Fruit fly (Drosophila melanogaster) whole organism, embryonic: Measurements from ENCODE around the gene Acp98AB.

Experiments
- Atf6 ChIP-seq: fragments of 200-800 bp; sonication (Bioruptor generic); IDR thresholded peaks from 2 replicates; pipeline ENCODE4 v1.3.6; 2022; ENCODE audit warnings: missing biosample characterization, missing genetic modification characterization
- Awh ChIP-seq: fragments of 200-800 bp; sonication (Bioruptor generic); IDR thresholded peaks from 2 replicates; pipeline ENCODE4, ENCODE4 v1.3.6; 2022; ENCODE audit warnings: missing biosample characterization, missing genetic modification characterization
- CG10321 ChIP-seq: fragments of 200-800 bp; sonication (Bioruptor generic); IDR thresholded peaks from 2 replicates; pipeline ENCODE4 v1.3.6; 2022; ENCODE audit warnings: missing biosample characterization, missing genetic modification characterization
- CG11504 ChIP-seq: fragments of 200-800 bp; sonication (Bioruptor generic); optimal IDR thresholded peaks from 3 replicates; lab custom pipeline; 2019; ENCODE audit warnings: missing biosample characterization, mild to moderate bottlenecking, missing genetic modification characterization, moderate library complexity
- CG14050 ChIP-seq: fragments of 200-800 bp; sonication (Bioruptor generic); IDR thresholded peaks from 3 replicates; pipeline ENCODE4 v1.3.6; 2022; ENCODE audit warnings: missing biosample characterization, missing genetic modification characterization
- CG15514 ChIP-seq: fragments of 200-800 bp; sonication (Bioruptor generic); optimal IDR thresholded peaks from 3 replicates; lab custom pipeline; 2017; ENCODE audit warnings: missing biosample characterization, missing genetic modification characterization, mild to moderate bottlenecking, moderate library complexity, missing genetic modification reagents
- CG16863 ChIP-seq: fragments of 200-800 bp; sonication (Bioruptor generic); optimal IDR thresholded peaks from 3 replicates; lab custom pipeline; 2016; ENCODE audit warnings: missing biosample characterization, missing genetic modification characterization
- CG17328 ChIP-seq: fragments of 200-800 bp; sonication (Bioruptor generic); IDR thresholded peaks from 2 replicates; pipeline ENCODE4 v1.3.6; 2022; ENCODE audit warnings: missing biosample characterization, missing genetic modification characterization
- CG17802 ChIP-seq: fragments of 200-800 bp; sonication (Bioruptor generic); optimal IDR thresholded peaks from 2 replicates; lab custom pipeline; 2018; ENCODE audit warnings: missing biosample characterization, mild to moderate bottlenecking, missing genetic modification characterization, moderate library complexity
- CG18476 ChIP-seq: fragments of 200-800 bp; sonication (Bioruptor generic); optimal IDR thresholded peaks from 2 replicates; lab custom pipeline; 2016; ENCODE audit warnings: missing biosample characterization, mild to moderate bottlenecking, missing genetic modification characterization
- CG2678 ChIP-seq: fragments of 200-800 bp; sonication (Bioruptor generic); optimal IDR thresholded peaks from 3 replicates; lab custom pipeline; 2019; ENCODE audit warnings: missing biosample characterization, mild to moderate bottlenecking, missing genetic modification characterization, moderate library complexity
- CG30020 ChIP-seq: fragments of 200-800 bp; optimal IDR thresholded peaks from 2 replicates; lab custom pipeline; 2019; ENCODE audit warnings: missing biosample characterization, mild to moderate bottlenecking, missing genetic modification characterization, moderate library complexity
- CG31224 ChIP-seq: fragments of 200-800 bp; sonication (Bioruptor generic); IDR thresholded peaks from 2 replicates; pipeline ENCODE4 v1.3.6; 2022; ENCODE audit warnings: missing biosample characterization, missing genetic modification characterization
- CG33213 ChIP-seq: fragments of 200-800 bp; sonication (Bioruptor generic); optimal IDR thresholded peaks from 3 replicates; lab custom pipeline; 2016; ENCODE audit warnings: missing biosample characterization, missing genetic modification characterization
- CG34224 ChIP-seq: fragments of 200-800 bp; sonication (Bioruptor generic); IDR thresholded peaks from 3 replicates; pipeline ENCODE4 v1.3.6; 2022; ENCODE audit warnings: missing biosample characterization, missing genetic modification characterization; ENCODE audit not compliant: partially characterized antibody
- CG4424 ChIP-seq: fragments of 200-800 bp; sonication (Bioruptor generic); optimal IDR thresholded peaks from 3 replicates; lab custom pipeline; 2016; ENCODE audit warnings: missing biosample characterization, missing genetic modification characterization
- CG4730 ChIP-seq: fragments of 200-800 bp; sonication (Bioruptor generic); IDR thresholded peaks from 2 replicates; pipeline ENCODE4 v1.3.6; 2022; ENCODE audit warnings: missing biosample characterization, missing genetic modification characterization
- CG7963 ChIP-seq: fragments of 200-800 bp; sonication (Bioruptor generic); IDR thresholded peaks from 3 replicates; pipeline ENCODE4 v1.3.6; 2022; ENCODE audit warnings: missing biosample characterization, missing genetic modification characterization; ENCODE audit not compliant: partially characterized antibody
- CG8089 ChIP-seq: fragments of 200-800 bp; sonication (Bioruptor generic); optimal IDR thresholded peaks from 3 replicates; lab custom pipeline; 2016; ENCODE audit warnings: missing biosample characterization, missing genetic modification characterization
- CG8281 ChIP-seq: fragments of 200-800 bp; sonication (Bioruptor generic); optimal IDR thresholded peaks from 2 replicates; lab custom pipeline; 2018; ENCODE audit warnings: missing biosample characterization, mild to moderate bottlenecking, missing genetic modification characterization, moderate library complexity
- CG9215 ChIP-seq: fragments of 200-800 bp; sonication (Bioruptor generic); IDR thresholded peaks from 2 replicates; pipeline ENCODE4 v1.3.6; 2022; ENCODE audit warnings: missing biosample characterization, missing genetic modification characterization
- CG9817 ChIP-seq: fragments of 200-800 bp; sonication (Bioruptor generic); optimal IDR thresholded peaks from 2 replicates; lab custom pipeline; 2018; ENCODE audit warnings: missing biosample characterization, mild to moderate bottlenecking, missing genetic modification characterization, moderate library complexity
- Dref ChIP-seq: fragments of 200-800 bp; sonication (Bioruptor generic); IDR thresholded peaks from 2 replicates; pipeline ENCODE4 v1.3.6; 2022; ENCODE audit warnings: missing biosample characterization, missing genetic modification characterization
- Eip74EF ChIP-seq, 2 experiments: fragments of 200-800 bp in 1 of 2; fragments of >200 bp in 1 of 2; sonication (Bioruptor generic) in 1 of 2; optimal IDR thresholded peaks; 2 replicates each; lab custom pipeline; 2017 to 2019; ENCODE audit warnings: missing biosample characterization in 2 of 2, missing genetic modification characterization in 2 of 2, mild to moderate bottlenecking in 1 of 2, moderate library complexity in 1 of 2
- Ets65A ChIP-seq: fragments of 200-800 bp; sonication (Bioruptor generic); peaks from one replicate; lab custom pipeline; 2016; ENCODE audit warnings: missing biosample characterization, missing genetic modification characterization
- GATAe ChIP-seq: fragments of 200-800 bp; sonication (Bioruptor generic); conservative IDR thresholded peaks from 2 replicates; pipeline ENCODE4 v1.3.6; 2022; ENCODE audit warnings: missing biosample characterization, missing genetic modification characterization
- HLH3B ChIP-seq: fragments of 200-800 bp; sonication (Bioruptor generic); IDR thresholded peaks from 2 replicates; pipeline ENCODE4 v1.3.6; 2022; ENCODE audit warnings: missing biosample characterization, missing genetic modification characterization
- HLH54F ChIP-seq: fragments of 200-800 bp; sonication (Bioruptor generic); optimal IDR thresholded peaks from 3 replicates; lab custom pipeline; 2016; ENCODE audit warnings: missing biosample characterization, missing genetic modification characterization
- Max ChIP-seq: fragments of 200-800 bp; sonication (Bioruptor generic); optimal IDR thresholded peaks from 2 replicates; lab custom pipeline; 2016; ENCODE audit warnings: missing biosample characterization, mild to moderate bottlenecking, missing genetic modification characterization
- Nf-YC ChIP-seq: fragments of 200-800 bp; optimal IDR thresholded peaks from 3 replicates; lab custom pipeline; 2019; ENCODE audit warnings: missing biosample characterization, mild to moderate bottlenecking, missing genetic modification characterization, moderate library complexity
- NfI ChIP-seq: fragments of 200-800 bp; sonication (Bioruptor generic); optimal IDR thresholded peaks from 3 replicates; lab custom pipeline; 2018; ENCODE audit warnings: missing biosample characterization, mild to moderate bottlenecking, missing genetic modification characterization, moderate library complexity
- Oli ChIP-seq: fragments of 200-800 bp; sonication (Bioruptor generic); optimal IDR thresholded peaks from 2 replicates; lab custom pipeline; 2018; ENCODE audit warnings: missing biosample characterization, mild to moderate bottlenecking, missing genetic modification characterization, moderate library complexity
- Sox102F ChIP-seq: fragments of 200-800 bp; sonication (Bioruptor generic); optimal IDR thresholded peaks from 2 replicates; lab custom pipeline; 2018; ENCODE audit warnings: missing biosample characterization, mild to moderate bottlenecking, missing genetic modification characterization, moderate library complexity
- Spps ChIP-seq: fragments of 200-800 bp; sonication (Bioruptor generic); optimal IDR thresholded peaks from 2 replicates; lab custom pipeline; 2018; ENCODE audit warnings: missing biosample characterization, mild to moderate bottlenecking, missing genetic modification characterization
- Sry-β ChIP-seq: fragments of 200-800 bp; sonication (Bioruptor generic); optimal IDR thresholded peaks from 2 replicates; lab custom pipeline; 2018; ENCODE audit warnings: missing biosample characterization, mild to moderate bottlenecking, missing genetic modification characterization, moderate library complexity
- cad ChIP-seq: fragments of >200 bp; optimal IDR thresholded peaks from 2 replicates; lab custom pipeline; 2017; ENCODE audit warnings: missing biosample characterization, missing genetic modification characterization
- chm ChIP-seq: fragments of 200-800 bp; sonication (Bioruptor generic); IDR thresholded peaks from 2 replicates; pipeline ENCODE4 v1.3.6; 2022; ENCODE audit warnings: missing biosample characterization, missing genetic modification characterization
- esg ChIP-seq: fragments of 200-800 bp; sonication (Bioruptor generic); conservative IDR thresholded peaks from 2 replicates; pipeline ENCODE4 v1.3.6; 2022; ENCODE audit warnings: missing biosample characterization, missing genetic modification characterization
- gcm2 ChIP-seq: fragments of 200-800 bp; sonication (Bioruptor generic); optimal IDR thresholded peaks from 2 replicates; lab custom pipeline; 2016; ENCODE audit warnings: missing biosample characterization, missing genetic modification characterization
- gt ChIP-seq: fragments of 200-800 bp; sonication (Bioruptor generic); IDR thresholded peaks from 2 replicates; pipeline ENCODE4 v1.3.6; 2022; ENCODE audit warnings: missing biosample characterization, missing genetic modification characterization
- lmd ChIP-seq: fragments of 200-800 bp; sonication (Bioruptor generic); IDR thresholded peaks from 2 replicates; pipeline ENCODE4 v1.3.6; 2022; ENCODE audit warnings: missing biosample characterization, missing genetic modification characterization
- pho ChIP-seq: fragments of 200-800 bp; sonication (Bioruptor generic); optimal IDR thresholded peaks from 2 replicates; lab custom pipeline; 2016; ENCODE audit warnings: missing biosample characterization, missing genetic modification characterization
- pum ChIP-seq: fragments of 200-800 bp; sonication (Bioruptor generic); optimal IDR thresholded peaks from 2 replicates; lab custom pipeline; 2016; ENCODE audit warnings: missing biosample characterization, missing genetic modification characterization
- sc ChIP-seq, 3 experiments: fragments of >200 bp in 2 of 3; fragments of 200-800 bp in 1 of 3; sonication (Bioruptor generic) in 1 of 3; optimal IDR thresholded peaks; 2 replicates in 2 of 3; 3 replicates in 1 of 3; lab custom pipeline; 2017; ENCODE audit warnings: mild to moderate bottlenecking in 1 of 3, missing biosample characterization in 1 of 3, missing genetic modification characterization in 1 of 3, missing genetic modification reagents in 1 of 3
- sima ChIP-seq: fragments of 200-800 bp; sonication (Bioruptor generic); optimal IDR thresholded peaks from 2 replicates; lab custom pipeline; 2016; ENCODE audit warnings: missing biosample characterization, missing genetic modification characterization
- tap ChIP-seq: fragments of 200-800 bp; optimal IDR thresholded peaks from 3 replicates; lab custom pipeline; 2019; ENCODE audit warnings: missing biosample characterization, mild to moderate bottlenecking, missing genetic modification characterization, moderate library complexity
- tx ChIP-seq: fragments of 200-800 bp; sonication (Bioruptor generic); optimal IDR thresholded peaks from 2 replicates; lab custom pipeline; 2016; ENCODE audit warnings: missing biosample characterization, missing genetic modification characterization
- wdn ChIP-seq: fragments of 200-800 bp; sonication (Bioruptor generic); IDR thresholded peaks from 2 replicates; pipeline ENCODE4 v1.3.6; 2022; ENCODE audit warnings: missing biosample characterization, missing genetic modification characterization
- z ChIP-seq: fragments of 200-800 bp; sonication (Bioruptor generic); IDR thresholded peaks from 3 replicates; pipeline ENCODE4 v1.3.6; 2022; ENCODE audit warnings: missing biosample characterization, missing genetic modification characterization
- zen ChIP-seq: fragments of 200-800 bp; sonication (Bioruptor generic); optimal IDR thresholded peaks from 3 replicates; lab custom pipeline; 2018; ENCODE audit warnings: missing biosample characterization, mild to moderate bottlenecking, missing genetic modification characterization, moderate library complexity

Gene Acp98AB

dm6 chr3R:27677174-27677726 is 17.4 kb upstream of the Acp98AB start, which contains the start of gene Hsdl2 (continued):
- TF ChIP-seq CG8281 (tag; lab: Kevin White, UChicago): no peak
- TF ChIP-seq Max (GFP tag; lab: Kevin White, UChicago): peak; percentile 51
- peak; percentile 56 for TF ChIP-seq HLH54F (GFP tag; lab: Kevin White, UChicago)
- no peak for TF ChIP-seq Sox102F
- no peak for TF ChIP-seq wdn (GFP tag; lab: Robert Waterston, UW)
- TF ChIP-seq CG15514 (GFP tag; lab: Kevin White, UChicago): peak; percentile 74
- TF ChIP-seq tx (GFP tag; lab: Kevin White, UChicago): no peak
- TF ChIP-seq sc (optimal IDR thresholded peaks at IDR 0.05; lab: Kevin White, UChicago): no peak
- no peak for TF ChIP-seq sc (GFP tag; optimal IDR thresholded peaks at IDR 0.05; lab: Kevin White, UChicago)
- peak; percentile 6 for TF ChIP-seq CG16863 (GFP tag; lab: Kevin White, UChicago)
- TF ChIP-seq Ets65A (GFP tag; lab: Kevin White, UChicago): no peak
- TF ChIP-seq HLH3B (GFP tag; lab: Robert Waterston, UW): 0 out of 2 replicates have a peak, but pooled peaks have one; percentile 9
- TF ChIP-seq CG31224 (GFP tag; lab: Robert Waterston, UW): 0 out of 2 replicates have a peak, but pooled peaks have one; percentile 31
- no peak for TF ChIP-seq esg (GFP tag; lab: Robert Waterston, UW)
- TF ChIP-seq CG30020 (tag; lab: Kevin White, UChicago): no peak
- TF ChIP-seq Nf-YC: no peak
- TF ChIP-seq gcm2 (GFP tag; lab: Kevin White, UChicago): peak; percentile 7
- TF ChIP-seq Spps: no peak
- peak; percentile 30 for TF ChIP-seq CG9817
- TF ChIP-seq CG8089 (GFP tag; lab: Kevin White, UChicago): no peak
- TF ChIP-seq gt (GFP tag; lab: Robert Waterston, UW): no peak
- peak; percentile 0 for TF ChIP-seq CG4424 (GFP tag; lab: Kevin White, UChicago)
- no peak for TF ChIP-seq CG2678
- peak; percentile 38; the same call in 1 of the 2 replicates for TF ChIP-seq lmd
- peak; percentile 78 for TF ChIP-seq Dref (GFP tag; lab: Robert Waterston, UW)
- no peak for TF ChIP-seq CG11504 (tag; lab: Kevin White, UChicago)
- no peak for TF ChIP-seq Awh (GFP tag; lab: Robert Waterston, UW)
- TF ChIP-seq Oli: no peak
- 0 out of 2 replicates have a peak, but pooled peaks have one; percentile 22 for TF ChIP-seq CG4730
- peak; percentile 72 for TF ChIP-seq CG34224 (GFP tag; lab: Robert Waterston, UW)
- TF ChIP-seq CG18476 (GFP tag; lab: Kevin White, UChicago): peak; percentile 18
- TF ChIP-seq pum (GFP tag; lab: Kevin White, UChicago): peak; percentile 0
- TF ChIP-seq z (GFP tag; lab: Robert Waterston, UW): no peak
- no peak for TF ChIP-seq Atf6 (GFP tag; lab: Robert Waterston, UW)
- TF ChIP-seq tap (tag; lab: Kevin White, UChicago): no peak
- no peak for TF ChIP-seq Sry-β (GFP tag; lab: Kevin White, UChicago)
- TF ChIP-seq CG14050 (GFP tag; lab: Robert Waterston, UW): peak; percentile 47; the same call in 2 of the 3 replicates
- peak; percentile 15 for TF ChIP-seq NfI (GFP tag; lab: Kevin White, UChicago)
- no peak for TF ChIP-seq GATAe (GFP tag; lab: Robert Waterston, UW)
- TF ChIP-seq cad (GFP tag; lab: Kevin White, UChicago): no peak
- no peak for TF ChIP-seq CG17328 (GFP tag; lab: Robert Waterston, UW)
- TF ChIP-seq zen: no peak
- TF ChIP-seq CG33213 (GFP tag; lab: Kevin White, UChicago): peak; percentile 38
- no peak for TF ChIP-seq sima (GFP tag; lab: Kevin White, UChicago)
- TF ChIP-seq CG17802 (tag; lab: Kevin White, UChicago): no peak
- TF ChIP-seq CG9215 (GFP tag; lab: Robert Waterston, UW): peak; percentile 45
- TF ChIP-seq Eip74EF (GFP tag; optimal IDR thresholded peaks at IDR 0.05; lab: Kevin White, UChicago): no peak
- no peak for TF ChIP-seq CG10321 (GFP tag; lab: Robert Waterston, UW)
- peak; percentile 21; the same call in 1 of the 2 replicates for TF ChIP-seq chm (GFP tag; lab: Robert Waterston, UW)
- TF ChIP-seq CG7963 (GFP tag; lab: Robert Waterston, UW): 0 out of 3 replicates have a peak, but pooled peaks have one; percentile 42
- TF ChIP-seq pho (GFP tag; lab: Kevin White, UChicago): peak; percentile 38
